Worm (Caenorhabditis elegans): ENCODE data around the gene zim-3.

ce11 chrIV:10608275-10608674, 49.8 kb downstream of the zim-3 start, which contains the start of gene R09H10.6:
- no peak for TF ChIP-seq ama-1 (optimal IDR thresholded peaks at IDR 0.05)
- TF ChIP-seq ceh-36 (tag; optimal IDR thresholded peaks at IDR 0.05), result no peak
- TF ChIP-seq flt-1 (GFP tag; IDR thresholded peaks at IDR 0.05), result no peak
- TF ChIP-seq B0310.2 (tag; optimal IDR thresholded peaks at IDR 0.05), result no peak
- no peak for TF ChIP-seq sea-1 (GFP tag; conservative IDR thresholded peaks at IDR 0.05)
- TF ChIP-seq ets-7 (tag; optimal IDR thresholded peaks at IDR 0.05), result no peak
- TF ChIP-seq aly-1 (tag; optimal IDR thresholded peaks at IDR 0.05), result no peak
- no peak for TF ChIP-seq ceh-13 (GFP tag; optimal IDR thresholded peaks at IDR 0.05)
- TF ChIP-seq hmg-4 (GFP tag; optimal IDR thresholded peaks at IDR 0.05), result no peak
- TF ChIP-seq pes-1 (GFP tag; IDR thresholded peaks at IDR 0.05), result no peak

Measured in whole organism, early embryonic.